Worm (Caenorhabditis elegans) whole organism, L4 larva: ENCODE results near the gene F53F4.2.

Experiments used
- lsy-2 ChIP-seq, 2 experiments: fragments of 150-350 bp in 1 of 2; sonication (generic microtip) in 1 of 2; optimal IDR thresholded peaks; 2 replicates each; lab custom pipeline; 2014 to 2017; ENCODE audit warnings: missing biosample characterization in 2 of 2, missing genetic modification characterization in 2 of 2
- nhr-28 ChIP-seq: fragments of 150-350 bp; optimal IDR thresholded peaks from 2 replicates; lab custom pipeline; 2014; ENCODE audit warnings: missing biosample characterization, missing genetic modification characterization
- set-16 ChIP-seq: fragments of 200-800 bp; sonication (Bioruptor generic); IDR thresholded peaks from 2 replicates; pipeline ENCODE4 v1.3.6; 2022; ENCODE audit warnings: missing genetic modification reagents, missing genetic modification characterization, missing compliant biosample characterization
- tag-97 ChIP-seq: fragments of 200-800 bp; sonication (Bioruptor generic); IDR thresholded peaks from 2 replicates; pipeline ENCODE4 v1.3.6; 2022; ENCODE audit warnings: missing genetic modification characterization, missing compliant biosample characterization
- ztf-11 ChIP-seq: fragments of 150-350 bp; optimal IDR thresholded peaks from 2 replicates; lab custom pipeline; 2014; ENCODE audit warnings: missing biosample characterization, missing genetic modification characterization

DNA sequence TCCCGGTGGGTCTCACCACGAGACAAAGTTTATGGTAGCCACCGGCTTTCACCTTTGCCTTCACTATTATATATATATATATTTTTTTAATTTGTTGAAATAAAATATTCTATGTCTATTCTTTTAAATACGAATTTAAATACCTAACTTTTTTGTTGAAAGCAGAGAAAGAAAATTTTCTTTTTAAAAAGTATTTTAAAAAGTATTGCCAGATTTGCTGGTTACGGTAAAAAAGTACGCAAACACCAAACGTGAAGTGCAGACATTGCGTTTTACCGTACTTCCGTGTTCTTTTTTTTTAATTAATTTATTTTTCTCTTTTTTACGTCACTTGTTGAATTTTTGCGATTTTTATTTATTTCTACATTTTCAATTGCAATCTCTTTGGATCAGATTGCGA, 29.4 kb downstream of the F53F4.2 start, which contains the start of gene C56A3.8:
- TF ChIP-seq set-16 (GFP tag; lab: Robert Waterston, UW) (no peak), ztf-11 (tag; lab: Kevin White, UChicago) (no peak), nhr-28 (no peak), lsy-2 (tag; optimal IDR thresholded peaks at IDR 0.05; lab: Kevin White, UChicago) (no peak), tag-97 (GFP tag; lab: Robert Waterston, UW) (no peak)
